Worm (Caenorhabditis elegans) whole organism, mixed stage, embryonic: Measurements from ENCODE around the gene adk-1.

Source experiments
- blmp-1 ChIP-seq: fragments of 150-350 bp; optimal IDR thresholded peaks from 2 replicates; lab custom pipeline; 2014; ENCODE audit warnings: missing biosample characterization, missing genetic modification characterization
- pha-4 ChIP-seq: fragments of 150-350 bp; optimal IDR thresholded peaks from 2 replicates; lab custom pipeline; 2018; ENCODE audit warnings: missing biosample characterization, missing genetic modification reagents, missing genetic modification characterization

DNA sequence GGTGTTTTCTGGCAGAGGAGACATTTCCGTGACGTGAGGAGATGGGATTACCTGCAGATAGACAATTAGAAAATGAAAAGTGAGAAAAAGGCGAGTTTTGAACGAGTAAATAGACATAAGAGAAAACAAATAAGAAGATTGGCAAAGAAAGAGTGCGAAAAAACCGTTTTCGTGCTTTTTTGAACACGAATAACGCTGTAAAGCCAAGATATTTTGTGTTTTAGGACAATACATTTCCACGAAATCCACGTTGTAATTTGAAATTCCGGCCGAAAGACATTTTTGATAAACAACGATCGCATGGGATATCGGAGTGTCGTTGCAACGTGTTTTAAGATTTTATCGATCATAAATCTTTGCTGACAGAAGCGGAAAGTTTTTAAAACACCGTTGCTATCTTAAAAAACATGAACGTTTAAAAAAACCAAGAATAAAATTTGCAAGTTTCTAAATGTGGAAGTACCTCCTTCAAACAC is at the start of gene adk-1:
- TF ChIP-seq pha-4 (tag; lab: Kevin White, UChicago) (no peak), blmp-1 (tag; lab: Kevin White, UChicago) (no peak)
